Worm (Caenorhabditis elegans): ENCODE measurements around the gene scl-6.

- TF ChIP-seq him-1 (tag; optimal IDR thresholded peaks at IDR 0.05) (no peak), W03F9.2 (tag; optimal IDR thresholded peaks at IDR 0.05) (no peak)
Observed at ce11 chrIV:13041486-13041885, 27.1 kb upstream of the scl-6 start.

Data from whole organism, L4/young adult.